Fruit fly (Drosophila melanogaster) whole organism, embryonic: Measurements from ENCODE around the gene SkpE.

Source experiments
- Aef1 ChIP-seq: fragments of 200-800 bp; sonication (Bioruptor generic); IDR thresholded peaks from 3 replicates; pipeline ENCODE4 v1.3.6; 2022; ENCODE audit warnings: missing biosample characterization, missing genetic modification characterization
- BEAF-32 ChIP-seq: fragments of 200-800 bp; sonication (Bioruptor generic); optimal IDR thresholded peaks from 3 replicates; lab custom pipeline; 2017; ENCODE audit warnings: missing biosample characterization, missing genetic modification characterization, mild to moderate bottlenecking, moderate library complexity, missing genetic modification reagents
- CG10147 ChIP-seq: fragments of 200-800 bp; sonication (Bioruptor generic); optimal IDR thresholded peaks from 2 replicates; lab custom pipeline; 2019; ENCODE audit warnings: missing biosample characterization, mild to moderate bottlenecking, missing genetic modification characterization, moderate library complexity
- CG10267 ChIP-seq: fragments of 200-800 bp; sonication (Bioruptor generic); optimal IDR thresholded peaks from 2 replicates; lab custom pipeline; 2018; ENCODE audit warnings: missing biosample characterization, mild to moderate bottlenecking, missing genetic modification characterization, moderate library complexity
- CG10565 ChIP-seq: fragments of 200-800 bp; sonication (Bioruptor generic); optimal IDR thresholded peaks from 3 replicates; lab custom pipeline; 2016; ENCODE audit warnings: missing biosample characterization, mild to moderate bottlenecking, missing genetic modification characterization
- CG11247 ChIP-seq: fragments of 200-800 bp; sonication (Bioruptor generic); IDR thresholded peaks from 2 replicates; pipeline ENCODE4 v1.3.6; 2022; ENCODE audit warnings: missing biosample characterization, missing genetic modification characterization
- CG11695 ChIP-seq: fragments of 200-800 bp; sonication (Bioruptor generic); IDR thresholded peaks from 3 replicates; pipeline ENCODE4 v1.3.6; 2022; ENCODE audit warnings: missing biosample characterization, missing genetic modification characterization
- CG11696 ChIP-seq: fragments of 200-800 bp; sonication (Bioruptor generic); IDR thresholded peaks from 2 replicates; pipeline ENCODE4 v1.3.6; 2022; ENCODE audit warnings: missing biosample characterization, missing genetic modification characterization
- CG12104 ChIP-seq: fragments of 200-800 bp; sonication (Bioruptor generic); optimal IDR thresholded peaks from 3 replicates; lab custom pipeline; 2016; ENCODE audit warnings: missing biosample characterization, missing genetic modification characterization
- CG13624 ChIP-seq: fragments of 200-800 bp; sonication (Bioruptor generic); optimal IDR thresholded peaks from 2 replicates; lab custom pipeline; 2016; ENCODE audit warnings: missing biosample characterization, missing genetic modification characterization
- CG14050 ChIP-seq: fragments of 200-800 bp; sonication (Bioruptor generic); IDR thresholded peaks from 3 replicates; pipeline ENCODE4 v1.3.6; 2022; ENCODE audit warnings: missing biosample characterization, missing genetic modification characterization
- CG14667 ChIP-seq: fragments of 200-800 bp; sonication (Bioruptor generic); IDR thresholded peaks from 2 replicates; pipeline ENCODE4 v1.3.6; 2022; ENCODE audit warnings: missing biosample characterization, missing genetic modification characterization
- CG16813 ChIP-seq: fragments of 200-800 bp; sonication (Bioruptor generic); IDR thresholded peaks from 3 replicates; pipeline ENCODE4 v1.3.6; 2022; ENCODE audit warnings: missing biosample characterization, missing genetic modification characterization; ENCODE audit not compliant: partially characterized antibody
- CG16815 ChIP-seq: fragments of 200-800 bp; sonication (Bioruptor generic); optimal IDR thresholded peaks from 3 replicates; lab custom pipeline; 2017; ENCODE audit warnings: missing biosample characterization, mild to moderate bottlenecking, missing genetic modification characterization
- CG16863 ChIP-seq: fragments of 200-800 bp; sonication (Bioruptor generic); optimal IDR thresholded peaks from 3 replicates; lab custom pipeline; 2016; ENCODE audit warnings: missing biosample characterization, missing genetic modification characterization
- CG17328 ChIP-seq: fragments of 200-800 bp; sonication (Bioruptor generic); IDR thresholded peaks from 2 replicates; pipeline ENCODE4 v1.3.6; 2022; ENCODE audit warnings: missing biosample characterization, missing genetic modification characterization
- CG17361 ChIP-seq: fragments of 200-800 bp; sonication (Bioruptor generic); IDR thresholded peaks from 3 replicates; pipeline ENCODE4 v1.3.6; 2022; ENCODE audit warnings: missing biosample characterization, missing genetic modification characterization
- CG31441 ChIP-seq: fragments of 200-800 bp; sonication (Bioruptor generic); IDR thresholded peaks from 2 replicates; pipeline ENCODE4 v1.3.6; 2022; ENCODE audit warnings: missing biosample characterization, missing genetic modification characterization
- CG32772 ChIP-seq: fragments of 200-800 bp; sonication (Bioruptor generic); IDR thresholded peaks from 2 replicates; pipeline ENCODE4 v1.3.6; 2022; ENCODE audit warnings: missing biosample characterization, missing genetic modification characterization
- CG4404 ChIP-seq: fragments of 200-800 bp; sonication (Bioruptor generic); IDR thresholded peaks from 2 replicates; pipeline ENCODE4 v1.3.6; 2022; ENCODE audit warnings: missing biosample characterization, missing genetic modification characterization
- CG5245 ChIP-seq: fragments of 200-800 bp; sonication (Bioruptor generic); optimal IDR thresholded peaks from 3 replicates; lab custom pipeline; 2016; ENCODE audit warnings: missing biosample characterization, missing genetic modification characterization
- CG6272 ChIP-seq: fragments of 200-800 bp; sonication (Bioruptor generic); IDR thresholded peaks from 2 replicates; pipeline ENCODE4 v1.3.6; 2022; ENCODE audit warnings: missing biosample characterization, missing genetic modification characterization
- CG6683 ChIP-seq: fragments of 200-800 bp; sonication (Bioruptor generic); optimal IDR thresholded peaks from 2 replicates; lab custom pipeline; 2017; ENCODE audit warnings: missing biosample characterization, mild to moderate bottlenecking, missing genetic modification characterization, missing genetic modification reagents
- Hey ChIP-seq: fragments of 200-800 bp; sonication (Bioruptor generic); optimal IDR thresholded peaks from 3 replicates; lab custom pipeline; 2018; ENCODE audit warnings: missing biosample characterization, mild to moderate bottlenecking, missing genetic modification characterization
- Mad ChIP-seq: fragments of 200-800 bp; sonication (Bioruptor generic); optimal IDR thresholded peaks from 2 replicates; lab custom pipeline; 2016; ENCODE audit warnings: missing biosample characterization, missing genetic modification characterization
- NFAT ChIP-seq: fragments of 200-800 bp; sonication (Bioruptor generic); IDR thresholded peaks from 2 replicates; pipeline ENCODE4 v1.3.6; 2022; ENCODE audit warnings: missing biosample characterization, missing genetic modification characterization
- Nf-YC ChIP-seq: fragments of 200-800 bp; optimal IDR thresholded peaks from 3 replicates; lab custom pipeline; 2019; ENCODE audit warnings: missing biosample characterization, mild to moderate bottlenecking, missing genetic modification characterization, moderate library complexity
- Vsx1 ChIP-seq: fragments of 200-800 bp; sonication (Bioruptor generic); optimal IDR thresholded peaks from 2 replicates; lab custom pipeline; 2017; ENCODE audit warnings: missing biosample characterization, mild to moderate bottlenecking, missing genetic modification characterization, missing genetic modification reagents
- aop ChIP-seq: fragments of 200-800 bp; sonication (Bioruptor generic); IDR thresholded peaks from 2 replicates; pipeline ENCODE4 v1.3.6; 2022; ENCODE audit warnings: missing biosample characterization, missing genetic modification characterization
- caup ChIP-seq: fragments of 200-800 bp; sonication (Bioruptor generic); optimal IDR thresholded peaks from 3 replicates; lab custom pipeline; 2017; ENCODE audit warnings: missing biosample characterization, mild to moderate bottlenecking, missing genetic modification characterization, moderate library complexity; ENCODE audit not compliant: severe bottlenecking
- dimm ChIP-seq: fragments of 200-800 bp; sonication (Bioruptor generic); IDR thresholded peaks from 2 replicates; pipeline ENCODE4 v1.3.6; 2022; ENCODE audit warnings: missing biosample characterization, missing genetic modification characterization
- ems ChIP-seq: fragments of 200-800 bp; sonication (Bioruptor generic); optimal IDR thresholded peaks from 3 replicates; lab custom pipeline; 2016; ENCODE audit warnings: missing biosample characterization, missing genetic modification characterization
- exex ChIP-seq: fragments of 200-800 bp; sonication (Bioruptor generic); optimal IDR thresholded peaks from 4 replicates; lab custom pipeline; 2018; ENCODE audit warnings: missing biosample characterization, mild to moderate bottlenecking, missing genetic modification characterization, moderate library complexity
- fd3F ChIP-seq: fragments of 200-800 bp; sonication (Bioruptor generic); optimal IDR thresholded peaks from 2 replicates; lab custom pipeline; 2018; ENCODE audit warnings: missing biosample characterization, mild to moderate bottlenecking, missing genetic modification characterization, moderate library complexity
- gce ChIP-seq: fragments of 200-800 bp; sonication (Bioruptor generic); IDR thresholded peaks from 3 replicates; pipeline ENCODE4 v1.3.6; 2022; ENCODE audit warnings: missing biosample characterization, missing genetic modification characterization
- gsb-n ChIP-seq: fragments of 200-800 bp; sonication (Bioruptor generic); optimal IDR thresholded peaks from 3 replicates; lab custom pipeline; 2018; ENCODE audit warnings: missing biosample characterization, mild to moderate bottlenecking, missing genetic modification characterization
- jumu ChIP-seq: fragments of 200-800 bp; sonication (Bioruptor generic); optimal IDR thresholded peaks from 3 replicates; lab custom pipeline; 2016; ENCODE audit warnings: missing biosample characterization, missing genetic modification characterization
- kni ChIP-seq: fragments of 200-800 bp; sonication (Bioruptor generic); optimal IDR thresholded peaks from 3 replicates; lab custom pipeline; 2017; ENCODE audit warnings: mild to moderate bottlenecking, missing biosample characterization, missing genetic modification reagents, missing genetic modification characterization
- oc ChIP-seq: fragments of 200-800 bp; sonication (Bioruptor generic); optimal IDR thresholded peaks from 2 replicates; lab custom pipeline; 2018; ENCODE audit warnings: missing biosample characterization, mild to moderate bottlenecking, missing genetic modification characterization, moderate library complexity
- pfk ChIP-seq: fragments of 200-800 bp; sonication (Bioruptor generic); optimal IDR thresholded peaks from 2 replicates; lab custom pipeline; 2018; ENCODE audit warnings: missing biosample characterization, mild to moderate bottlenecking, missing genetic modification characterization, moderate library complexity
- pnt ChIP-seq: fragments of 200-800 bp; sonication (Bioruptor generic); optimal IDR thresholded peaks from 3 replicates; lab custom pipeline; 2016; ENCODE audit warnings: missing biosample characterization, missing genetic modification characterization
- pzg ChIP-seq: fragments of 200-800 bp; sonication (Bioruptor generic); optimal IDR thresholded peaks from 3 replicates; lab custom pipeline; 2018; ENCODE audit warnings: missing biosample characterization, mild to moderate bottlenecking, missing genetic modification characterization, moderate library complexity
- repo ChIP-seq: fragments of 200-800 bp; sonication (Bioruptor generic); optimal IDR thresholded peaks from 2 replicates; lab custom pipeline; 2016; ENCODE audit warnings: missing biosample characterization, missing genetic modification characterization
- sd ChIP-seq: fragments of 200-800 bp; sonication (Bioruptor generic); optimal IDR thresholded peaks from 3 replicates; lab custom pipeline; 2018; ENCODE audit warnings: missing biosample characterization, mild to moderate bottlenecking, missing genetic modification characterization, moderate library complexity
- sima ChIP-seq: fragments of 200-800 bp; sonication (Bioruptor generic); optimal IDR thresholded peaks from 2 replicates; lab custom pipeline; 2016; ENCODE audit warnings: missing biosample characterization, missing genetic modification characterization
- toy ChIP-seq: fragments of 200-800 bp; sonication (Bioruptor generic); IDR thresholded peaks from 2 replicates; pipeline ENCODE4 v1.3.6; 2022; ENCODE audit warnings: missing biosample characterization, missing genetic modification characterization
- twi ChIP-seq: fragments of 200-800 bp; optimal IDR thresholded peaks from 2 replicates; lab custom pipeline; 2019; ENCODE audit warnings: missing biosample characterization, mild to moderate bottlenecking, missing genetic modification characterization, moderate library complexity
- tx ChIP-seq: fragments of 200-800 bp; sonication (Bioruptor generic); optimal IDR thresholded peaks from 2 replicates; lab custom pipeline; 2016; ENCODE audit warnings: missing biosample characterization, missing genetic modification characterization
- usp ChIP-seq: fragments of >200 bp; optimal IDR thresholded peaks from 2 replicates; lab custom pipeline; 2017; ENCODE audit warnings: missing biosample characterization, missing genetic modification characterization
- wor ChIP-seq: fragments of 200-800 bp; sonication (Bioruptor generic); IDR thresholded peaks from 2 replicates; pipeline ENCODE4 v1.3.6; 2022; ENCODE audit warnings: missing biosample characterization, missing genetic modification characterization
- yki ChIP-seq: fragments of >200 bp; optimal IDR thresholded peaks from 3 replicates; lab custom pipeline; 2018

SkpE gene

DNA sequence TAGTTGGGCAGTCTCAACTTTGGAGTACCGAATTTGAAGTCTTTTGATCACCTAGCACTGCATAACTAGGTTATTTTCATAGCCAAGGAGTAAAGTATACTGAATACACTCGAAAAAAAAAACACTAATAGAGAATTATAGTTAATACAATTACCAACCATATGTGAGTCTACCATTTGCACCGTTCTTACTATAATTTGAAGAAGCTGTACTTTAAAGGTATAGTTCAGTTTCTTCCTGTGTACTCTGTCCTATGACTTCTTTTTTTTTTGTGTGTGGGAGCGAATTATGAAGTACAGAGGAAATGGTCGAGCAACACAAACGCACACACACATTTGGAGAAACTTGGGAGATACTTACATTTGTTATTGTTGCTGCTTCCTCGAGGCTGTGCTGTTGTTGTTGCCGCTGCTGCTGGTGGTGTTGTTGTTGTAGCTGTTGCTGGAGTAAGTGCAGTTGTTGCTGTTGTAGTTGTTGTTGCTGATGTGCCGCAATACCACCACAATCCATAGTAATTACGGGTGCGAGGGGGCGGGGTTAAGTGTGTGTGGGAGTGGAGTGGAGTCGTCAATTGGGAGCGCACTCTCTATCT lies 26.7 kb upstream of the SkpE start (continued):
- TF ChIP-seq oc (peak; percentile 95), Hey (tag; lab: Kevin White, UChicago) (no peak), pnt (GFP tag; lab: Kevin White, UChicago) (peak; percentile 93), CG32772 (peak; percentile 87), fd3F (GFP tag; lab: Kevin White, UChicago) (peak; percentile 42), CG16815 (peak; percentile 91), twi (tag; lab: Kevin White, UChicago) (peak; percentile 45), exex (no peak), repo (GFP tag; lab: Kevin White, UChicago) (peak; percentile 80), wor (GFP tag; lab: Robert Waterston, UW) (peak; percentile 84), jumu (GFP tag; lab: Kevin White, UChicago) (peak; percentile 90), tx (GFP tag; lab: Kevin White, UChicago) (peak; percentile 86), ems (GFP tag; lab: Kevin White, UChicago) (peak; percentile 89), yki (lab: Kevin White, UChicago) (no peak), Aef1 (peak; percentile 75), aop (GFP tag; lab: Robert Waterston, UW) (peak; percentile 62), toy (GFP tag; lab: Robert Waterston, UW) (0 out of 2 replicates have a peak, but pooled peaks have one; percentile 39), CG13624 (GFP tag; lab: Kevin White, UChicago) (peak; percentile 82), CG4404 (peak; percentile 83), CG10565 (GFP tag; lab: Kevin White, UChicago) (peak; percentile 82), CG16813 (GFP tag; lab: Robert Waterston, UW) (no peak), Vsx1 (GFP tag; lab: Kevin White, UChicago) (no peak), Mad (peak; percentile 91), NFAT (GFP tag; lab: Robert Waterston, UW) (peak; percentile 49), CG5245 (peak; percentile 89), kni (peak; percentile 65), CG12104 (peak; percentile 73), gce (GFP tag; lab: Robert Waterston, UW) (peak; percentile 77), CG6272 (peak; percentile 47; the same call in 1 of the 2 replicates), CG10147 (GFP tag; lab: Kevin White, UChicago) (peak; percentile 66), pzg (no peak), usp (no peak), pfk (no peak), sima (GFP tag; lab: Kevin White, UChicago) (peak; percentile 81), CG10267 (tag; lab: Kevin White, UChicago) (peak; percentile 89), gsb-n (tag; lab: Kevin White, UChicago) (peak; percentile 94), dimm (peak; percentile 64), CG16863 (GFP tag; lab: Kevin White, UChicago) (peak; percentile 93), CG11247 (peak; percentile 50), Nf-YC (tag; lab: Kevin White, UChicago) (no peak), caup (GFP tag; lab: Kevin White, UChicago) (peak; percentile 63), CG14667 (peak; percentile 83), CG14050 (peak; percentile 77), CG11695 (peak; percentile 78), CG6683 (GFP tag; lab: Kevin White, UChicago) (peak; percentile 34), CG17361 (GFP tag; lab: Robert Waterston, UW) (peak; percentile 94), CG31441 (peak; percentile 95), BEAF-32 (GFP tag; lab: Kevin White, UChicago) (no peak), CG17328 (GFP tag; lab: Robert Waterston, UW) (peak; percentile 96), sd (peak; percentile 18), CG11696 (GFP tag; lab: Robert Waterston, UW) (peak; percentile 68)
